Fruit fly (Drosophila melanogaster) S2 (cell line): ENCODE results near the gene CG13058.

Source experiments
- CG8478 ChIP-seq: fragments of >200 bp; optimal IDR thresholded peaks from 2 replicates; lab custom pipeline; 2018
- CTCF ChIP-seq, 2 experiments: fragments of >200 bp; optimal IDR thresholded peaks; 2 replicates each; lab custom pipeline; 2018

DNA sequence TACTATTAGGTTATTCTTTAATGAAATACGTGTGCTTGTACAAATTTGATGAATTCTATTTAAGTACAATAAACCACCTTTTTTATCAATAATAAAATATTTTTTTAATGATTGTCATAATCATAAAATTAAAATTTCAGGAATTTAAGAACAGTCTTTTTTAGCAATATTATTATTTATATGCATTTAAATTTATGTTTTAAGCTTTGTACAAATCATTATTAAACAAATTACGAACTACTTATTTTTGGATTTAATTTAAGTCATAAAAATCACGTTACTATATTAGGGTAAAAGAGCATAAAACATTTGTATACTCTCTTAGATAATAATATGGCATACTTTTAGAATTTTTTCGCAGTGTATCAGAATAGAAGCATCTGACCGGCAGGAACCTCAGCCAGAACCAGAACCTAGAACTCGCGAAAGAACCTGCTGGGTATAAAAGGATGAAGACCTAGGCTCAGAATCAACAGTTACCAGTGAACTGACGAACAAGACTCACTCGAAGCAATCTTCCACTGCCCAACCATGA is 33.5 kb downstream of the CG13058 start, which contains the start of gene Cpr72Ea:
- TF ChIP-seq CG8478 (lab: Kevin White, UChicago): no peak
- TF ChIP-seq CTCF (optimal IDR thresholded peaks at IDR 0.05; lab: Kevin White, UChicago): no peak
